Worm (Caenorhabditis elegans) whole organism, L3 larva: ENCODE results near the gene elli-1.
A peak's percentile ranks its signal among the peaks of the same experiment; 100 is the strongest.

Source experiments
- ZK546.5 ChIP-seq: sonication (generic microtip); optimal IDR thresholded peaks from 2 replicates; lab custom pipeline; 2017; ENCODE audit warnings: missing biosample characterization, missing genetic modification characterization
- ama-1 ChIP-seq: fragments of 150-350 bp; optimal IDR thresholded peaks from 2 replicates; lab custom pipeline; 2018
- ceh-16 ChIP-seq: sonication (generic microtip); optimal IDR thresholded peaks from 2 replicates; lab custom pipeline; 2017; ENCODE audit warnings: missing biosample characterization, missing genetic modification characterization
- ceh-28 ChIP-seq: fragments of 150-350 bp; optimal IDR thresholded peaks from 2 replicates; lab custom pipeline; 2014; ENCODE audit warnings: missing biosample characterization, missing genetic modification reagents, missing genetic modification characterization
- ceh-82 ChIP-seq: fragments of 150-350 bp; optimal IDR thresholded peaks from 2 replicates; lab custom pipeline; 2014; ENCODE audit warnings: missing biosample characterization, missing genetic modification characterization
- ceh-9 ChIP-seq: sonication (generic microtip); optimal IDR thresholded peaks from 2 replicates; lab custom pipeline; 2018; ENCODE audit warnings: missing biosample characterization, missing genetic modification characterization
- daf-12 ChIP-seq: fragments of 150-350 bp; optimal IDR thresholded peaks from 2 replicates; lab custom pipeline; 2014; ENCODE audit warnings: missing biosample characterization, missing genetic modification reagents, missing genetic modification characterization
- egl-27 ChIP-seq: sonication (generic microtip); optimal IDR thresholded peaks from 4 replicates; lab custom pipeline; 2017; ENCODE audit warnings: missing biosample characterization, missing genetic modification reagents, missing genetic modification characterization
- egl-5 ChIP-seq: fragments of 150-350 bp; optimal IDR thresholded peaks from 2 replicates; lab custom pipeline; 2017; ENCODE audit warnings: missing biosample characterization, missing genetic modification reagents, missing genetic modification characterization, inconsistent platforms
- elt-1 ChIP-seq: fragments of 150-350 bp; optimal IDR thresholded peaks from 2 replicates; lab custom pipeline; 2014; ENCODE audit warnings: missing biosample characterization, missing genetic modification characterization
- elt-2 ChIP-seq: sonication (generic microtip); optimal IDR thresholded peaks from 2 replicates; lab custom pipeline; 2016; ENCODE audit warnings: missing genetic modification reagents, mild to moderate bottlenecking, missing genetic modification characterization, missing compliant biosample characterization
- elt-3 ChIP-seq, 3 experiments: fragments of 150-350 bp in 1 of 3; sonication (generic microtip) in 2 of 3; optimal IDR thresholded peaks; 2 replicates in 2 of 3; 4 replicates in 1 of 3; lab custom pipeline; 2014 to 2017; ENCODE audit warnings: missing biosample characterization in 3 of 3, missing genetic modification characterization in 3 of 3
- eor-1 ChIP-seq, 2 experiments: fragments of 150-350 bp; optimal IDR thresholded peaks; 2 replicates each; lab custom pipeline; 2014 to 2018; ENCODE audit warnings: missing biosample characterization in 2 of 2, missing genetic modification characterization in 2 of 2
- fkh-10 ChIP-seq: sonication (generic microtip); optimal IDR thresholded peaks from 2 replicates; lab custom pipeline; 2017; ENCODE audit warnings: missing biosample characterization, missing genetic modification reagents, missing genetic modification characterization
- fos-1 ChIP-seq: fragments of 150-350 bp; optimal IDR thresholded peaks from 2 replicates; lab custom pipeline; 2014; ENCODE audit warnings: missing biosample characterization, missing genetic modification characterization
- hmg-11 ChIP-seq: sonication (generic microtip); optimal IDR thresholded peaks from 2 replicates; lab custom pipeline; 2016; ENCODE audit warnings: missing genetic modification characterization, missing compliant biosample characterization
- jun-1 ChIP-seq: fragments of 150-350 bp; optimal IDR thresholded peaks from 2 replicates; lab custom pipeline; 2014; ENCODE audit warnings: missing biosample characterization, missing genetic modification reagents, missing genetic modification characterization
- lin-15B ChIP-seq: fragments of 150-350 bp; optimal IDR thresholded peaks from 2 replicates; lab custom pipeline; 2014; ENCODE audit warnings: missing biosample characterization, missing genetic modification characterization
- lsy-12 ChIP-seq: sonication (generic microtip); optimal IDR thresholded peaks from 2 replicates; lab custom pipeline; 2016; ENCODE audit warnings: mild to moderate bottlenecking, missing genetic modification characterization, missing compliant biosample characterization
- mml-1 ChIP-seq: fragments of 150-350 bp; sonication (generic microtip); optimal IDR thresholded peaks from 3 replicates; lab custom pipeline; 2014; ENCODE audit warnings: missing biosample characterization, missing genetic modification characterization
- nfya-1 ChIP-seq: sonication (generic microtip); optimal IDR thresholded peaks from 2 replicates; lab custom pipeline; 2017; ENCODE audit warnings: missing genetic modification characterization, mild to moderate bottlenecking, missing compliant biosample characterization, antibody characterized with exemption, moderate library complexity; ENCODE audit not compliant: insufficient read depth
- nhr-12 ChIP-seq: fragments of 150-350 bp; optimal IDR thresholded peaks from 2 replicates; lab custom pipeline; 2014; ENCODE audit warnings: missing biosample characterization, missing genetic modification characterization
- nhr-23 ChIP-seq: fragments of 150-350 bp; optimal IDR thresholded peaks from 2 replicates; lab custom pipeline; 2014; ENCODE audit warnings: missing biosample characterization, missing genetic modification reagents, missing genetic modification characterization
- nhr-237 ChIP-seq: fragments of 150-350 bp; optimal IDR thresholded peaks from 2 replicates; lab custom pipeline; 2014; ENCODE audit warnings: missing biosample characterization, missing genetic modification characterization
- nhr-25 ChIP-seq: sonication (generic microtip); optimal IDR thresholded peaks from 2 replicates; lab custom pipeline; 2017; ENCODE audit warnings: missing biosample characterization, missing genetic modification characterization
- nhr-28 ChIP-seq: fragments of 150-350 bp; optimal IDR thresholded peaks from 2 replicates; lab custom pipeline; 2014; ENCODE audit warnings: missing biosample characterization, missing genetic modification characterization
- nhr-43 ChIP-seq: sonication (generic microtip); optimal IDR thresholded peaks from 2 replicates; lab custom pipeline; 2016; ENCODE audit warnings: mild to moderate bottlenecking, missing genetic modification characterization, missing compliant biosample characterization; ENCODE audit not compliant: poor library complexity, severe bottlenecking
- nhr-67 ChIP-seq: fragments of 150-350 bp; optimal IDR thresholded peaks from 2 replicates; lab custom pipeline; 2014; ENCODE audit warnings: missing biosample characterization, missing genetic modification characterization
- nhr-76 ChIP-seq: fragments of 150-350 bp; sonication (generic microtip); optimal IDR thresholded peaks from 5 replicates; lab custom pipeline; 2014; ENCODE audit warnings: missing biosample characterization, missing genetic modification characterization
- nhr-77 ChIP-seq: fragments of 150-350 bp; optimal IDR thresholded peaks from 2 replicates; lab custom pipeline; 2014; ENCODE audit warnings: missing biosample characterization, missing genetic modification characterization
- pha-4 ChIP-seq: fragments of 150-350 bp; optimal IDR thresholded peaks from 2 replicates; lab custom pipeline; 2014; ENCODE audit warnings: missing biosample characterization, missing genetic modification reagents, missing genetic modification characterization
- sea-2 ChIP-seq: fragments of 150-350 bp; sonication (generic microtip); optimal IDR thresholded peaks from 4 replicates; lab custom pipeline; 2014; ENCODE audit warnings: missing biosample characterization, missing genetic modification reagents, missing genetic modification characterization
- skn-1 ChIP-seq: fragments of 150-350 bp; optimal IDR thresholded peaks from 2 replicates; lab custom pipeline; 2014; ENCODE audit warnings: missing biosample characterization, missing genetic modification characterization
- snpc-4 ChIP-seq: fragments of 150-350 bp; optimal IDR thresholded peaks from 2 replicates; lab custom pipeline; 2014; ENCODE audit warnings: missing biosample characterization, missing genetic modification characterization
- tbx-2 ChIP-seq: sonication (generic microtip); optimal IDR thresholded peaks from 2 replicates; lab custom pipeline; 2016; ENCODE audit warnings: mild to moderate bottlenecking, missing genetic modification characterization, missing compliant biosample characterization
- unc-62 ChIP-seq: fragments of 150-350 bp; sonication (generic microtip); optimal IDR thresholded peaks from 4 replicates; lab custom pipeline; 2014; ENCODE audit warnings: missing biosample characterization, missing genetic modification reagents, missing genetic modification characterization
- zag-1 ChIP-seq: fragments of 150-350 bp; optimal IDR thresholded peaks from 2 replicates; lab custom pipeline; 2014; ENCODE audit warnings: missing biosample characterization, missing genetic modification characterization
- ztf-11 ChIP-seq: fragments of 150-350 bp; optimal IDR thresholded peaks from 2 replicates; lab custom pipeline; 2014; ENCODE audit warnings: missing biosample characterization, missing genetic modification characterization
- ztf-4 ChIP-seq: fragments of 150-350 bp; optimal IDR thresholded peaks from 2 replicates; lab custom pipeline; 2014; ENCODE audit warnings: missing biosample characterization, missing genetic modification characterization

Gene elli-1

ce11 chrIV:8740952-8741438 is 13.6 kb downstream of the elli-1 start, which contains the start of gene F21D5.6:
TSS of gene F21D5.6 (minus strand) at chrIV:8741388.
- TF ChIP-seq ama-1 (lab: Kevin White, UChicago) (peak; percentile 0), nhr-67 (no peak), nhr-43 (tag; lab: Kevin White, UChicago) (peak; percentile 25)

- no peak for TF ChIP-seq ceh-9
- no peak for TF ChIP-seq eor-1 (tag; optimal IDR thresholded peaks at IDR 0.05; lab: Kevin White, UChicago)
- no peak for TF ChIP-seq ZK546.5
- no peak for TF ChIP-seq lsy-12 (tag; lab: Kevin White, UChicago)
- no peak for TF ChIP-seq elt-1
- TF ChIP-seq fos-1, result no peak
- TF ChIP-seq ztf-11 (tag; lab: Kevin White, UChicago), result no peak
- no peak for TF ChIP-seq hmg-11 (tag; lab: Kevin White, UChicago)
- TF ChIP-seq egl-27, result no peak
- no peak for TF ChIP-seq mml-1 (tag; lab: Kevin White, UChicago)
- TF ChIP-seq fkh-10 (GFP tag; lab: Kevin White, UChicago), result no peak
- TF ChIP-seq sea-2 (GFP tag; lab: Kevin White, UChicago), result no peak
Observed at ce11 chrIV:8739926-8740325, 14.7 kb downstream of the elli-1 start, which contains the start of gene mrps-33. TSS of gene mrps-33 (minus strand) at chrIV:8740026.

ce11 chrIV:8739294-8739693 is 15.3 kb downstream of the elli-1 start, which contains the start of gene F21D5.5:
TSS of gene F21D5.5 (minus strand) at chrIV:8739394.
- TF ChIP-seq zag-1 (tag; lab: Kevin White, UChicago), result no peak
- no peak for TF ChIP-seq nhr-76 (tag; lab: Kevin White, UChicago)
- TF ChIP-seq nhr-237 (tag; lab: Kevin White, UChicago), result no peak

ce11 chrIV:8737787-8738186 is 16.8 kb downstream of the elli-1 start, which contains the start of gene F21D5.4:
TSS of gene F21D5.4 (plus strand) at chrIV:8738087.
- TF ChIP-seq daf-12 (tag; lab: Kevin White, UChicago), result no peak
- no peak for TF ChIP-seq ceh-16 (tag; lab: Kevin White, UChicago)
- TF ChIP-seq nhr-12 (tag; lab: Kevin White, UChicago), result no peak
- no peak for TF ChIP-seq eor-1 (tag; optimal IDR thresholded peaks at IDR 0.05; lab: Kevin White, UChicago)
- TF ChIP-seq, all 47 proteins: peak for 0

ce11 chrIV:8737354-8737753 is 17.3 kb downstream of the elli-1 start:
- no peak for TF ChIP-seq nhr-77
- no peak for TF ChIP-seq nhr-12 (tag; lab: Kevin White, UChicago)
- TF ChIP-seq nhr-28 (tag; lab: Kevin White, UChicago), result no peak
- TF ChIP-seq tbx-2 (tag; lab: Kevin White, UChicago), result no peak
- no peak for TF ChIP-seq daf-12 (tag; lab: Kevin White, UChicago)
- no peak for TF ChIP-seq skn-1 (tag; lab: Kevin White, UChicago)
- no peak for TF ChIP-seq eor-1 (tag; optimal IDR thresholded peaks at IDR 0.05; lab: Kevin White, UChicago)
- peak; percentile 52 for TF ChIP-seq nhr-23 (tag; lab: Kevin White, UChicago)
- no peak for TF ChIP-seq ceh-16 (tag; lab: Kevin White, UChicago)
- TF ChIP-seq ztf-11 (tag; lab: Kevin White, UChicago), result no peak
- TF ChIP-seq unc-62 (GFP tag; lab: Kevin White, UChicago), result no peak
- peak; percentile 35 for TF ChIP-seq nfya-1 (tag; lab: Kevin White, UChicago)
- peak; percentile 51 for TF ChIP-seq pha-4 (tag; lab: Kevin White, UChicago)

- TF ChIP-seq egl-5 (tag; lab: Kevin White, UChicago) (no peak), elt-2 (tag; lab: Kevin White, UChicago) (peak; percentile 94), nhr-76 (tag; lab: Kevin White, UChicago) (no peak), mml-1 (tag; lab: Kevin White, UChicago) (no peak), ceh-28 (tag; lab: Kevin White, UChicago) (no peak), fkh-10 (GFP tag; lab: Kevin White, UChicago) (no peak), sea-2 (GFP tag; lab: Kevin White, UChicago) (no peak), hmg-11 (tag; lab: Kevin White, UChicago) (no peak), lin-15B (tag; lab: Kevin White, UChicago) (no peak), nhr-28 (tag; lab: Kevin White, UChicago) (no peak), ceh-16 (tag; lab: Kevin White, UChicago) (no peak), ceh-82 (no peak), lsy-12 (tag; lab: Kevin White, UChicago) (no peak), fos-1 (no peak), ztf-4 (no peak), nhr-23 (tag; lab: Kevin White, UChicago) (no peak), zag-1 (tag; lab: Kevin White, UChicago) (no peak), elt-3 (tag; optimal IDR thresholded peaks at IDR 0.05; lab: Kevin White, UChicago) (no peak), jun-1 (tag; lab: Kevin White, UChicago) (peak; percentile 16), ceh-9 (no peak), nhr-25 (no peak), daf-12 (tag; lab: Kevin White, UChicago) (no peak), eor-1 (tag; optimal IDR thresholded peaks at IDR 0.05; lab: Kevin White, UChicago) (no peak), snpc-4 (no peak), pha-4 (tag; lab: Kevin White, UChicago) (peak; percentile 6), nfya-1 (tag; lab: Kevin White, UChicago) (no peak), ama-1 (lab: Kevin White, UChicago) (no peak), nhr-67 (no peak), egl-27 (no peak)
Observed at ce11 chrIV:8730469-8730868, 24.2 kb downstream of the elli-1 start, which contains the start of gene F21D5.3. TSS of gene F21D5.3 (plus strand) at chrIV:8730815.
